Fruit fly (Drosophila melanogaster) whole organism, embryonic: ENCODE measurements around the gene CG10286.

Experiments used
- Bdp1 ChIP-seq: fragments of 200-800 bp; sonication (Bioruptor generic); optimal IDR thresholded peaks from 3 replicates; lab custom pipeline; 2016; ENCODE audit warnings: missing biosample characterization, missing genetic modification characterization
- Bgb ChIP-seq: fragments of 200-800 bp; sonication (Bioruptor generic); IDR thresholded peaks from 2 replicates; pipeline ENCODE4 v1.3.6; 2022; ENCODE audit warnings: missing biosample characterization, missing genetic modification characterization; ENCODE audit not compliant: partially characterized antibody
- C15 ChIP-seq: fragments of 200-800 bp; sonication (Bioruptor generic); IDR thresholded peaks from 3 replicates; pipeline ENCODE4 v1.3.6; 2022; ENCODE audit warnings: missing biosample characterization, missing genetic modification characterization
- CG10431 ChIP-seq: fragments of 200-800 bp; sonication (Bioruptor generic); optimal IDR thresholded peaks from 3 replicates; lab custom pipeline; 2018; ENCODE audit warnings: missing biosample characterization, mild to moderate bottlenecking, missing genetic modification characterization
- CG13624 ChIP-seq: fragments of 200-800 bp; sonication (Bioruptor generic); optimal IDR thresholded peaks from 2 replicates; lab custom pipeline; 2016; ENCODE audit warnings: missing biosample characterization, missing genetic modification characterization
- CG15011 ChIP-seq: fragments of 200-800 bp; sonication (Bioruptor generic); optimal IDR thresholded peaks from 3 replicates; lab custom pipeline; 2018; ENCODE audit warnings: missing biosample characterization, mild to moderate bottlenecking, missing genetic modification characterization
- CG1647 ChIP-seq: fragments of 200-800 bp; sonication (Bioruptor generic); optimal IDR thresholded peaks from 3 replicates; lab custom pipeline; 2016; ENCODE audit warnings: missing biosample characterization, missing genetic modification characterization
- CG16815 ChIP-seq: fragments of 200-800 bp; sonication (Bioruptor generic); optimal IDR thresholded peaks from 3 replicates; lab custom pipeline; 2017; ENCODE audit warnings: missing biosample characterization, mild to moderate bottlenecking, missing genetic modification characterization
- CG1832 ChIP-seq: fragments of 200-800 bp; sonication (Bioruptor generic); optimal IDR thresholded peaks from 2 replicates; lab custom pipeline; 2017; ENCODE audit warnings: missing biosample characterization, mild to moderate bottlenecking, missing genetic modification characterization, inconsistent platforms
- CG2116 ChIP-seq: fragments of 200-800 bp; sonication (Bioruptor generic); optimal IDR thresholded peaks from 3 replicates; lab custom pipeline; 2018; ENCODE audit warnings: missing biosample characterization, mild to moderate bottlenecking, missing genetic modification characterization
- CG2889 ChIP-seq: fragments of 200-800 bp; sonication (Bioruptor generic); IDR thresholded peaks from 3 replicates; pipeline ENCODE4 v1.3.6; 2022; ENCODE audit warnings: missing biosample characterization, missing genetic modification characterization
- CG31441 ChIP-seq: fragments of 200-800 bp; sonication (Bioruptor generic); IDR thresholded peaks from 2 replicates; pipeline ENCODE4 v1.3.6; 2022; ENCODE audit warnings: missing biosample characterization, missing genetic modification characterization
- CG3281 ChIP-seq: fragments of 200-800 bp; sonication (Bioruptor generic); optimal IDR thresholded peaks from 3 replicates; lab custom pipeline; 2017; ENCODE audit warnings: missing biosample characterization, mild to moderate bottlenecking, missing genetic modification characterization
- CG33213 ChIP-seq: fragments of 200-800 bp; sonication (Bioruptor generic); optimal IDR thresholded peaks from 3 replicates; lab custom pipeline; 2016; ENCODE audit warnings: missing biosample characterization, missing genetic modification characterization
- CG3407 ChIP-seq: fragments of 200-800 bp; sonication (Bioruptor generic); optimal IDR thresholded peaks from 2 replicates; lab custom pipeline; 2018; ENCODE audit warnings: missing biosample characterization, mild to moderate bottlenecking, missing genetic modification characterization
- CG34224 ChIP-seq: fragments of 200-800 bp; sonication (Bioruptor generic); IDR thresholded peaks from 3 replicates; pipeline ENCODE4 v1.3.6; 2022; ENCODE audit warnings: missing biosample characterization, missing genetic modification characterization; ENCODE audit not compliant: partially characterized antibody
- CG34422 ChIP-seq: fragments of 200-800 bp; sonication (Bioruptor generic); IDR thresholded peaks from 3 replicates; pipeline ENCODE4 v1.3.6; 2022; ENCODE audit warnings: missing biosample characterization, missing genetic modification characterization
- CG3847 ChIP-seq: fragments of 200-800 bp; sonication (Bioruptor generic); IDR thresholded peaks from 2 replicates; pipeline ENCODE4 v1.3.6; 2022; ENCODE audit warnings: missing biosample characterization, missing genetic modification characterization
- CG4730 ChIP-seq: fragments of 200-800 bp; sonication (Bioruptor generic); IDR thresholded peaks from 2 replicates; pipeline ENCODE4 v1.3.6; 2022; ENCODE audit warnings: missing biosample characterization, missing genetic modification characterization
- CG5953 ChIP-seq: fragments of 200-800 bp; sonication (Bioruptor generic); IDR thresholded peaks from 2 replicates; pipeline ENCODE4 v1.3.6; 2022; ENCODE audit warnings: missing biosample characterization, missing genetic modification characterization
- CG7963 ChIP-seq: fragments of 200-800 bp; sonication (Bioruptor generic); IDR thresholded peaks from 3 replicates; pipeline ENCODE4 v1.3.6; 2022; ENCODE audit warnings: missing biosample characterization, missing genetic modification characterization; ENCODE audit not compliant: partially characterized antibody
- CG8290 ChIP-seq, 3 experiments: fragments of 200-800 bp; sonication (Bioruptor generic); optimal IDR thresholded peaks; 2 replicates each; lab custom pipeline; 2016 to 2019; ENCODE audit warnings: missing biosample characterization in 3 of 3, missing genetic modification characterization in 3 of 3, mild to moderate bottlenecking in 2 of 3, moderate library complexity in 1 of 3
- CG9727 ChIP-seq: fragments of 200-800 bp; sonication (Bioruptor generic); optimal IDR thresholded peaks from 3 replicates; lab custom pipeline; 2017; ENCODE audit warnings: missing biosample characterization, mild to moderate bottlenecking, missing genetic modification characterization
- D ChIP-seq, 2 experiments: fragments of 200-800 bp in 1 of 2; fragments of >200 bp in 1 of 2; sonication (Bioruptor generic) in 1 of 2; optimal IDR thresholded peaks; 2 replicates in 1 of 2; 3 replicates in 1 of 2; lab custom pipeline; 2017; ENCODE audit warnings: mild to moderate bottlenecking in 1 of 2, missing biosample characterization in 1 of 2, missing genetic modification characterization in 1 of 2, missing genetic modification reagents in 1 of 2
- Dref ChIP-seq: fragments of 200-800 bp; sonication (Bioruptor generic); IDR thresholded peaks from 2 replicates; pipeline ENCODE4 v1.3.6; 2022; ENCODE audit warnings: missing biosample characterization, missing genetic modification characterization
- Hey ChIP-seq: fragments of 200-800 bp; sonication (Bioruptor generic); optimal IDR thresholded peaks from 3 replicates; lab custom pipeline; 2018; ENCODE audit warnings: missing biosample characterization, mild to moderate bottlenecking, missing genetic modification characterization
- Jarid2 ChIP-seq: fragments of 200-800 bp; sonication (Bioruptor generic); optimal IDR thresholded peaks from 3 replicates; lab custom pipeline; 2017; ENCODE audit warnings: mild to moderate bottlenecking, missing biosample characterization, missing genetic modification reagents, missing genetic modification characterization
- Lpt ChIP-seq: fragments of >200 bp; optimal IDR thresholded peaks from 2 replicates; lab custom pipeline; 2018; ENCODE audit warnings: missing biosample characterization, missing genetic modification characterization
- MTF-1 ChIP-seq: fragments of 200-800 bp; sonication (Bioruptor generic); optimal IDR thresholded peaks from 2 replicates; lab custom pipeline; 2018; ENCODE audit warnings: missing biosample characterization, mild to moderate bottlenecking, missing genetic modification characterization, borderline replicate concordance
- Nf-YA ChIP-seq: fragments of 200-800 bp; sonication (Bioruptor generic); IDR thresholded peaks from 2 replicates; pipeline ENCODE4 v1.3.6; 2022; ENCODE audit warnings: missing biosample characterization, missing genetic modification characterization
- Scr ChIP-seq: fragments of 200-800 bp; sonication (Bioruptor generic); IDR thresholded peaks from 2 replicates; pipeline ENCODE4 v1.3.6; 2022; ENCODE audit warnings: missing biosample characterization, missing genetic modification characterization; ENCODE audit not compliant: partially characterized antibody
- bab2 ChIP-seq: fragments of 200-800 bp; sonication (Bioruptor generic); optimal IDR thresholded peaks from 2 replicates; lab custom pipeline; 2016; ENCODE audit warnings: missing biosample characterization, missing genetic modification characterization
- bbx ChIP-seq: fragments of 200-800 bp; sonication (Bioruptor generic); IDR thresholded peaks from 2 replicates; pipeline ENCODE4 v1.3.6; 2022; ENCODE audit warnings: missing biosample characterization, missing genetic modification characterization; ENCODE audit not compliant: partially characterized antibody
- fd102C ChIP-seq: fragments of 200-800 bp; sonication (Bioruptor generic); optimal IDR thresholded peaks from 2 replicates; lab custom pipeline; 2018; ENCODE audit warnings: missing biosample characterization, mild to moderate bottlenecking, missing genetic modification characterization, moderate library complexity
- ftz-f1 ChIP-seq: fragments of 200-800 bp; sonication (Bioruptor generic); optimal IDR thresholded peaks from 2 replicates; lab custom pipeline; 2016; ENCODE audit warnings: missing biosample characterization, missing genetic modification characterization
- ham ChIP-seq: fragments of 200-800 bp; sonication (Bioruptor generic); IDR thresholded peaks from 2 replicates; pipeline ENCODE4 v1.3.6; 2022; ENCODE audit warnings: missing biosample characterization, missing genetic modification characterization
- her ChIP-seq: fragments of 200-800 bp; sonication (Bioruptor generic); optimal IDR thresholded peaks from 2 replicates; lab custom pipeline; 2016; ENCODE audit warnings: missing biosample characterization, missing genetic modification characterization
- inv ChIP-seq: fragments of 200-800 bp; sonication (Bioruptor generic); IDR thresholded peaks from 2 replicates; pipeline ENCODE4 v1.3.6; 2022; ENCODE audit warnings: missing biosample characterization, missing genetic modification characterization; ENCODE audit not compliant: partially characterized antibody
- mam ChIP-seq: fragments of 200-800 bp; sonication (Bioruptor generic); optimal IDR thresholded peaks from 3 replicates; lab custom pipeline; 2016; ENCODE audit warnings: missing biosample characterization, missing genetic modification characterization
- nerfin-2 ChIP-seq: fragments of 200-800 bp; sonication (Bioruptor generic); IDR thresholded peaks from 2 replicates; pipeline ENCODE4 v1.3.6; 2022; ENCODE audit warnings: missing biosample characterization, missing genetic modification characterization; ENCODE audit not compliant: partially characterized antibody
- otp ChIP-seq: fragments of 200-800 bp; sonication (Bioruptor generic); IDR thresholded peaks from 3 replicates; pipeline ENCODE4, ENCODE4 v1.3.6; 2022; ENCODE audit warnings: missing biosample characterization, missing genetic modification characterization
- pb ChIP-seq: fragments of 200-800 bp; sonication (Bioruptor generic); optimal IDR thresholded peaks from 3 replicates; lab custom pipeline; 2016; ENCODE audit warnings: missing biosample characterization, missing genetic modification characterization
- phol ChIP-seq: fragments of 200-800 bp; sonication (Bioruptor generic); optimal IDR thresholded peaks from 3 replicates; lab custom pipeline; 2018; ENCODE audit warnings: missing biosample characterization, mild to moderate bottlenecking, missing genetic modification characterization, moderate library complexity
- stwl ChIP-seq: fragments of 200-800 bp; sonication (Bioruptor generic); optimal IDR thresholded peaks from 3 replicates; lab custom pipeline; 2018; ENCODE audit warnings: missing biosample characterization, mild to moderate bottlenecking, missing genetic modification characterization, moderate library complexity
- tna ChIP-seq: fragments of 200-800 bp; sonication (Bioruptor generic); IDR thresholded peaks from 2 replicates; pipeline ENCODE4 v1.3.6; 2022; ENCODE audit warnings: missing biosample characterization, missing genetic modification characterization; ENCODE audit not compliant: partially characterized antibody
- trem ChIP-seq: fragments of 200-800 bp; optimal IDR thresholded peaks from 3 replicates; lab custom pipeline; 2019; ENCODE audit warnings: missing biosample characterization, mild to moderate bottlenecking, missing genetic modification characterization, moderate library complexity
- unc-4 ChIP-seq: fragments of 200-800 bp; sonication (Bioruptor generic); IDR thresholded peaks from 2 replicates; pipeline ENCODE4 v1.3.6; 2022; ENCODE audit warnings: missing biosample characterization, missing genetic modification characterization; ENCODE audit not compliant: partially characterized antibody
- unpg ChIP-seq: fragments of 200-800 bp; sonication (Bioruptor generic); optimal IDR thresholded peaks from 3 replicates; lab custom pipeline; 2018; ENCODE audit warnings: missing biosample characterization, mild to moderate bottlenecking, missing genetic modification characterization, moderate library complexity
- zfh2 ChIP-seq: fragments of 200-800 bp; sonication (Bioruptor generic); optimal IDR thresholded peaks from 2 replicates; lab custom pipeline; 2016; ENCODE audit warnings: missing biosample characterization, missing genetic modification characterization

The CG10286 gene

DNA sequence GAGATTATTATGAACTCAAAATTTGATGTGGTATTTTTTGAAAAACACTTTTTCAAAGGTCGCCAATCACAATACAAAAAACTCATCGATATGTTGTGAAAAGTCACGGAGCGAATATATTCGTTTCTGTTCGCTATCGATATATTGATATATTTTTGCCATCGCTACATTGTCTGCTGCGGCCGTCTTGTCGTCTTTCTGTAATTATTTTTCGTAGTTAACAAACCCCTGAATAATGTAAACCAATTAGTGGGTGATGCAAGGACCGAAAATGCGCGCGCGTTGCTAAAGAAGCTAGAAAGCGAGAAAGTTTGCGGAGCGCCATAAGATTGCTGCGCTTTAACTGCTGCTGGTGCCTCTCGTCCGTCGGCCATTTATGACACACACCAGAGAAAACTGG lies 18.0 kb upstream of the CG10286 start, which contains the start of gene Pak (continued):
- TF ChIP-seq CG1832 (GFP tag; lab: Kevin White, UChicago) (no peak), CG7963 (GFP tag; lab: Robert Waterston, UW) (peak; percentile 89), bab2 (GFP tag; lab: Kevin White, UChicago) (no peak), CG3847 (GFP tag; lab: Robert Waterston, UW) (0 out of 2 replicates have a peak, but pooled peaks have one; percentile 12), CG33213 (peak; percentile 45), unc-4 (peak; percentile 94), Hey (tag; lab: Kevin White, UChicago) (no peak), CG16815 (GFP tag; lab: Kevin White, UChicago) (no peak), CG3281 (GFP tag; lab: Kevin White, UChicago) (no peak), stwl (peak; percentile 70), CG31441 (GFP tag; lab: Robert Waterston, UW) (peak; percentile 45; the same call in 1 of the 2 replicates), CG3407 (GFP tag; lab: Kevin White, UChicago) (no peak), inv (peak; percentile 92), CG9727 (GFP tag; lab: Kevin White, UChicago) (no peak), fd102C (no peak), CG13624 (GFP tag; lab: Kevin White, UChicago) (no peak), Nf-YA (GFP tag; lab: Robert Waterston, UW) (no peak), CG2889 (GFP tag; lab: Robert Waterston, UW) (no peak), Bgb (GFP tag; lab: Robert Waterston, UW) (peak; percentile 96), CG5953 (GFP tag; lab: Robert Waterston, UW) (no peak), CG8290 (GFP tag; optimal IDR thresholded peaks at IDR 0.05; lab: Kevin White, UChicago) (peak; percentile 43), CG8290 (tag; optimal IDR thresholded peaks at IDR 0.05; lab: Kevin White, UChicago) (peak in 1 of 2 experiments; percentile 56), nerfin-2 (GFP tag; lab: Robert Waterston, UW) (peak; percentile 82), phol (peak; percentile 57), Scr (GFP tag; lab: Robert Waterston, UW) (peak; percentile 93), trem (tag; lab: Kevin White, UChicago) (peak; percentile 54), Bdp1 (no peak), tna (peak; percentile 93), D (optimal IDR thresholded peaks at IDR 0.05; lab: Kevin White, UChicago) (no peak), D (GFP tag; optimal IDR thresholded peaks at IDR 0.05; lab: Kevin White, UChicago) (no peak), C15 (GFP tag; lab: Robert Waterston, UW) (no peak), MTF-1 (no peak), ham (GFP tag; lab: Robert Waterston, UW) (no peak), bbx (GFP tag; lab: Robert Waterston, UW) (peak; percentile 93), CG1647 (no peak), mam (GFP tag; lab: Kevin White, UChicago) (no peak), Lpt (GFP tag; lab: Kevin White, UChicago) (no peak), her (GFP tag; lab: Kevin White, UChicago) (no peak), Dref (GFP tag; lab: Robert Waterston, UW) (peak; percentile 93), unpg (GFP tag; lab: Kevin White, UChicago) (no peak), ftz-f1 (GFP tag; lab: Kevin White, UChicago) (no peak), CG34224 (GFP tag; lab: Robert Waterston, UW) (peak; percentile 86), pb (no peak), CG34422 (no peak; the same call in 2 of the 3 replicates), otp (GFP tag; lab: Robert Waterston, UW) (no peak), CG4730 (GFP tag; lab: Robert Waterston, UW) (no peak), CG10431 (no peak), CG15011 (GFP tag; lab: Kevin White, UChicago) (no peak), CG2116 (GFP tag; lab: Kevin White, UChicago) (peak; percentile 56), Jarid2 (GFP tag; lab: Kevin White, UChicago) (no peak), zfh2 (peak; percentile 7)
